Fruit fly (Drosophila melanogaster) whole organism, embryonic: ENCODE data around the gene CG42554.

ENCODE experiments used
- Atf6 ChIP-seq: fragments of 200-800 bp; sonication (Bioruptor generic); IDR thresholded peaks from 2 replicates; pipeline ENCODE4 v1.3.6; 2022; ENCODE audit warnings: missing biosample characterization, missing genetic modification characterization
- Blimp-1 ChIP-seq: fragments of 200-800 bp; sonication (Bioruptor generic); optimal IDR thresholded peaks from 3 replicates; lab custom pipeline; 2018; ENCODE audit warnings: missing biosample characterization, missing genetic modification characterization, mild to moderate bottlenecking, moderate library complexity, missing genetic modification reagents
- CG10979 ChIP-seq: fragments of 200-800 bp; sonication (Bioruptor generic); optimal IDR thresholded peaks from 2 replicates; lab custom pipeline; 2018; ENCODE audit warnings: missing biosample characterization, mild to moderate bottlenecking, missing genetic modification characterization, moderate library complexity
- CG11695 ChIP-seq: fragments of 200-800 bp; sonication (Bioruptor generic); IDR thresholded peaks from 3 replicates; pipeline ENCODE4 v1.3.6; 2022; ENCODE audit warnings: missing biosample characterization, missing genetic modification characterization
- CG1233 ChIP-seq: fragments of 200-800 bp; sonication (Bioruptor generic); optimal IDR thresholded peaks from 4 replicates; lab custom pipeline; 2018; ENCODE audit warnings: missing biosample characterization, mild to moderate bottlenecking, missing genetic modification characterization
- CG12659 ChIP-seq: fragments of 200-800 bp; sonication (Bioruptor generic); optimal IDR thresholded peaks from 3 replicates; lab custom pipeline; 2017; ENCODE audit warnings: mild to moderate bottlenecking, missing biosample characterization, missing genetic modification reagents, missing genetic modification characterization
- CG13296 ChIP-seq: fragments of 200-800 bp; sonication (Bioruptor generic); optimal IDR thresholded peaks from 3 replicates; lab custom pipeline; 2018; ENCODE audit warnings: missing biosample characterization, mild to moderate bottlenecking, missing genetic modification characterization
- CG13424 ChIP-seq: fragments of 200-800 bp; sonication (Bioruptor generic); optimal IDR thresholded peaks from 2 replicates; lab custom pipeline; 2019; ENCODE audit warnings: missing biosample characterization, mild to moderate bottlenecking, missing genetic modification characterization, moderate library complexity
- CG1529 ChIP-seq: fragments of 200-800 bp; sonication (Bioruptor generic); optimal IDR thresholded peaks from 3 replicates; lab custom pipeline; 2018; ENCODE audit warnings: missing biosample characterization, missing genetic modification characterization
- CG15479 ChIP-seq: fragments of 200-800 bp; sonication (Bioruptor generic); optimal IDR thresholded peaks from 3 replicates; lab custom pipeline; 2019; ENCODE audit warnings: missing biosample characterization, mild to moderate bottlenecking, missing genetic modification characterization, moderate library complexity
- CG17802 ChIP-seq: fragments of 200-800 bp; sonication (Bioruptor generic); optimal IDR thresholded peaks from 2 replicates; lab custom pipeline; 2018; ENCODE audit warnings: missing biosample characterization, mild to moderate bottlenecking, missing genetic modification characterization, moderate library complexity
- CG2712 ChIP-seq: fragments of 200-800 bp; optimal IDR thresholded peaks from 3 replicates; lab custom pipeline; 2019; ENCODE audit warnings: missing biosample characterization, mild to moderate bottlenecking, missing genetic modification characterization, moderate library complexity
- CG33213 ChIP-seq: fragments of 200-800 bp; sonication (Bioruptor generic); optimal IDR thresholded peaks from 3 replicates; lab custom pipeline; 2016; ENCODE audit warnings: missing biosample characterization, missing genetic modification characterization
- CG34376 ChIP-seq: fragments of 200-800 bp; sonication (Bioruptor generic); optimal IDR thresholded peaks from 2 replicates; lab custom pipeline; 2018; ENCODE audit warnings: missing biosample characterization, mild to moderate bottlenecking, missing genetic modification characterization
- CG4707 ChIP-seq: fragments of 200-800 bp; sonication (Bioruptor generic); optimal IDR thresholded peaks from 2 replicates; lab custom pipeline; 2018; ENCODE audit warnings: missing biosample characterization, mild to moderate bottlenecking, missing genetic modification characterization, moderate library complexity
- CG6272 ChIP-seq: fragments of 200-800 bp; sonication (Bioruptor generic); IDR thresholded peaks from 2 replicates; pipeline ENCODE4 v1.3.6; 2022; ENCODE audit warnings: missing biosample characterization, missing genetic modification characterization
- CG8089 ChIP-seq: fragments of 200-800 bp; sonication (Bioruptor generic); optimal IDR thresholded peaks from 3 replicates; lab custom pipeline; 2016; ENCODE audit warnings: missing biosample characterization, missing genetic modification characterization
- CG8281 ChIP-seq: fragments of 200-800 bp; sonication (Bioruptor generic); optimal IDR thresholded peaks from 2 replicates; lab custom pipeline; 2018; ENCODE audit warnings: missing biosample characterization, mild to moderate bottlenecking, missing genetic modification characterization, moderate library complexity
- CG9215 ChIP-seq: fragments of 200-800 bp; sonication (Bioruptor generic); IDR thresholded peaks from 2 replicates; pipeline ENCODE4 v1.3.6; 2022; ENCODE audit warnings: missing biosample characterization, missing genetic modification characterization
- CG9727 ChIP-seq: fragments of 200-800 bp; sonication (Bioruptor generic); optimal IDR thresholded peaks from 3 replicates; lab custom pipeline; 2017; ENCODE audit warnings: missing biosample characterization, mild to moderate bottlenecking, missing genetic modification characterization
- CG9817 ChIP-seq: fragments of 200-800 bp; sonication (Bioruptor generic); optimal IDR thresholded peaks from 2 replicates; lab custom pipeline; 2018; ENCODE audit warnings: missing biosample characterization, mild to moderate bottlenecking, missing genetic modification characterization, moderate library complexity
- D19A ChIP-seq: fragments of 200-800 bp; optimal IDR thresholded peaks from 3 replicates; lab custom pipeline; 2019; ENCODE audit warnings: missing biosample characterization, mild to moderate bottlenecking, missing genetic modification characterization, moderate library complexity
- Elba2 ChIP-seq: fragments of 200-800 bp; sonication (Bioruptor generic); optimal IDR thresholded peaks from 3 replicates; lab custom pipeline; 2016; ENCODE audit warnings: missing biosample characterization, missing genetic modification characterization
- Gug ChIP-seq: fragments of 200-800 bp; sonication (Bioruptor generic); IDR thresholded peaks from 4 replicates; pipeline ENCODE4 v1.3.6; 2022; ENCODE audit warnings: missing biosample characterization, missing genetic modification characterization
- HLH3B ChIP-seq: fragments of 200-800 bp; sonication (Bioruptor generic); IDR thresholded peaks from 2 replicates; pipeline ENCODE4 v1.3.6; 2022; ENCODE audit warnings: missing biosample characterization, missing genetic modification characterization
- Hr51 ChIP-seq, 2 experiments: fragments of 200-800 bp; sonication (Bioruptor generic); optimal IDR thresholded peaks; 2 replicates in 1 of 2; 3 replicates in 1 of 2; lab custom pipeline; 2016 to 2018; ENCODE audit warnings: missing biosample characterization in 2 of 2, missing genetic modification characterization in 2 of 2, mild to moderate bottlenecking in 1 of 2, moderate library complexity in 1 of 2
- Lim3 ChIP-seq: fragments of 200-800 bp; sonication (Bioruptor generic); IDR thresholded peaks from 2 replicates; pipeline ENCODE4 v1.3.6; 2022; ENCODE audit warnings: missing biosample characterization, missing genetic modification characterization
- MTF-1 ChIP-seq: fragments of 200-800 bp; sonication (Bioruptor generic); optimal IDR thresholded peaks from 2 replicates; lab custom pipeline; 2018; ENCODE audit warnings: missing biosample characterization, mild to moderate bottlenecking, missing genetic modification characterization, borderline replicate concordance
- Stat92E ChIP-seq, 3 experiments: fragments of >200 bp in 2 of 3; fragments of 200-800 bp in 1 of 3; sonication (Bioruptor generic) in 1 of 3; optimal IDR thresholded peaks; 2 replicates each; lab custom pipeline; 2017 to 2019; ENCODE audit warnings: missing biosample characterization in 3 of 3, missing genetic modification characterization in 3 of 3, mild to moderate bottlenecking in 1 of 3, moderate library complexity in 1 of 3
- YL-1 ChIP-seq: fragments of 200-800 bp; sonication (Bioruptor generic); optimal IDR thresholded peaks from 3 replicates; lab custom pipeline; 2017; ENCODE audit warnings: missing biosample characterization, mild to moderate bottlenecking, missing genetic modification characterization
- br ChIP-seq: fragments of >200 bp; optimal IDR thresholded peaks from 2 replicates; lab custom pipeline; 2017
- crp ChIP-seq, 2 experiments: fragments of 200-800 bp; sonication (Bioruptor generic); optimal IDR thresholded peaks; 2 replicates in 1 of 2; 3 replicates in 1 of 2; lab custom pipeline; 2017; ENCODE audit warnings: missing biosample characterization in 2 of 2, missing genetic modification characterization in 2 of 2, mild to moderate bottlenecking in 1 of 2, moderate library complexity in 1 of 2
- cwo ChIP-seq: fragments of 200-800 bp; sonication (Bioruptor generic); optimal IDR thresholded peaks from 3 replicates; lab custom pipeline; 2017; ENCODE audit warnings: missing biosample characterization, missing genetic modification characterization, mild to moderate bottlenecking, moderate library complexity, missing genetic modification reagents
- dm ChIP-seq: fragments of 200-800 bp; sonication (Bioruptor generic); optimal IDR thresholded peaks from 3 replicates; lab custom pipeline; 2016; ENCODE audit warnings: missing biosample characterization, missing genetic modification characterization
- dmrt99B ChIP-seq: fragments of 200-800 bp; sonication (Bioruptor generic); optimal IDR thresholded peaks from 2 replicates; lab custom pipeline; 2018; ENCODE audit warnings: missing biosample characterization, mild to moderate bottlenecking, missing genetic modification characterization, moderate library complexity
- jumu ChIP-seq: fragments of 200-800 bp; sonication (Bioruptor generic); optimal IDR thresholded peaks from 3 replicates; lab custom pipeline; 2016; ENCODE audit warnings: missing biosample characterization, missing genetic modification characterization
- klu ChIP-seq: fragments of 200-800 bp; sonication (Bioruptor generic); IDR thresholded peaks from 2 replicates; pipeline ENCODE4 v1.3.6; 2022; ENCODE audit warnings: missing biosample characterization, missing genetic modification characterization
- nmo ChIP-seq: fragments of 200-800 bp; sonication (Bioruptor generic); optimal IDR thresholded peaks from 2 replicates; lab custom pipeline; 2018; ENCODE audit warnings: missing biosample characterization, mild to moderate bottlenecking, missing genetic modification characterization, moderate library complexity
- odd ChIP-seq: fragments of 200-800 bp; sonication (Bioruptor generic); optimal IDR thresholded peaks from 2 replicates; lab custom pipeline; 2017; ENCODE audit warnings: missing biosample characterization, mild to moderate bottlenecking, missing genetic modification characterization
- sc ChIP-seq, 3 experiments: fragments of >200 bp in 2 of 3; fragments of 200-800 bp in 1 of 3; sonication (Bioruptor generic) in 1 of 3; optimal IDR thresholded peaks; 2 replicates in 2 of 3; 3 replicates in 1 of 3; lab custom pipeline; 2017; ENCODE audit warnings: mild to moderate bottlenecking in 1 of 3, missing biosample characterization in 1 of 3, missing genetic modification characterization in 1 of 3, missing genetic modification reagents in 1 of 3
- sna ChIP-seq: fragments of 200-800 bp; sonication (Bioruptor generic); IDR thresholded peaks from 2 replicates; pipeline ENCODE4 v1.3.6; 2022; ENCODE audit warnings: missing biosample characterization, missing genetic modification characterization; ENCODE audit not compliant: partially characterized antibody
- so ChIP-seq: fragments of 200-800 bp; sonication (Bioruptor generic); IDR thresholded peaks from 3 replicates; pipeline ENCODE4 v1.3.6; 2022; ENCODE audit warnings: missing biosample characterization, missing genetic modification characterization
- tio ChIP-seq: fragments of 200-800 bp; sonication (Bioruptor generic); optimal IDR thresholded peaks from 2 replicates; lab custom pipeline; 2017; ENCODE audit warnings: missing biosample characterization, missing genetic modification characterization, inconsistent platforms
- twi ChIP-seq: fragments of 200-800 bp; optimal IDR thresholded peaks from 2 replicates; lab custom pipeline; 2019; ENCODE audit warnings: missing biosample characterization, mild to moderate bottlenecking, missing genetic modification characterization, moderate library complexity
- unc-4 ChIP-seq: fragments of 200-800 bp; sonication (Bioruptor generic); IDR thresholded peaks from 2 replicates; pipeline ENCODE4 v1.3.6; 2022; ENCODE audit warnings: missing biosample characterization, missing genetic modification characterization; ENCODE audit not compliant: partially characterized antibody
- usp ChIP-seq: fragments of >200 bp; optimal IDR thresholded peaks from 2 replicates; lab custom pipeline; 2017; ENCODE audit warnings: missing biosample characterization, missing genetic modification characterization
- vvl ChIP-seq: fragments of 200-800 bp; sonication (Bioruptor generic); IDR thresholded peaks from 2 replicates; pipeline ENCODE4 v1.3.6; 2022; ENCODE audit warnings: missing biosample characterization, missing genetic modification characterization
- wor ChIP-seq: fragments of 200-800 bp; sonication (Bioruptor generic); IDR thresholded peaks from 2 replicates; pipeline ENCODE4 v1.3.6; 2022; ENCODE audit warnings: missing biosample characterization, missing genetic modification characterization
- zen2 ChIP-seq: fragments of 200-800 bp; sonication (Bioruptor generic); IDR thresholded peaks from 3 replicates; pipeline ENCODE4 v1.3.6; 2022; ENCODE audit warnings: missing biosample characterization, missing genetic modification characterization; ENCODE audit not compliant: partially characterized antibody

Gene CG42554

dm6 chr3L:821951-822350 is 13.5 kb upstream of the CG42554 start (continued):
- TF ChIP-seq CG2712 (tag; lab: Kevin White, UChicago) (peak; percentile 88), CG9215 (GFP tag; lab: Robert Waterston, UW) (peak; percentile 48; the same call in 1 of the 2 replicates), CG12659 (peak; percentile 40), CG8089 (GFP tag; lab: Kevin White, UChicago) (peak; percentile 30), CG11695 (GFP tag; lab: Robert Waterston, UW) (peak; percentile 66; the same call in 2 of the 3 replicates), cwo (GFP tag; lab: Kevin White, UChicago) (peak; percentile 90), sna (no peak), D19A (peak; percentile 82), twi (tag; lab: Kevin White, UChicago) (peak; percentile 82), CG6272 (GFP tag; lab: Robert Waterston, UW) (0 out of 2 replicates have a peak, but pooled peaks have one; percentile 23), wor (GFP tag; lab: Robert Waterston, UW) (peak; percentile 48; the same call in 1 of the 2 replicates), CG13296 (GFP tag; lab: Kevin White, UChicago) (peak; percentile 70), CG17802 (peak; percentile 35), Blimp-1 (GFP tag; lab: Kevin White, UChicago) (peak; percentile 83), CG33213 (GFP tag; lab: Kevin White, UChicago) (no peak), Atf6 (peak; percentile 43; the same call in 1 of the 2 replicates), Lim3 (GFP tag; lab: Robert Waterston, UW) (no peak), vvl (peak; percentile 89), Hr51 (GFP tag; optimal IDR thresholded peaks at IDR 0.05; lab: Kevin White, UChicago) (peak; percentile 20 to 75), usp (GFP tag; lab: Kevin White, UChicago) (no peak), CG1529 (GFP tag; lab: Kevin White, UChicago) (peak; percentile 39), CG13424 (tag; lab: Kevin White, UChicago) (peak; percentile 57), zen2 (GFP tag; lab: Robert Waterston, UW) (no peak), br (no peak), CG34376 (GFP tag; lab: Kevin White, UChicago) (no peak), CG1233 (GFP tag; lab: Kevin White, UChicago) (peak; percentile 59), YL-1 (no peak), jumu (GFP tag; lab: Kevin White, UChicago) (peak; percentile 32), nmo (peak; percentile 59), tio (GFP tag; lab: Kevin White, UChicago) (peak; percentile 46), crp (GFP tag; optimal IDR thresholded peaks at IDR 0.05; lab: Kevin White, UChicago) (peak in 1 of 2 experiments; percentile 15), CG9727 (GFP tag; lab: Kevin White, UChicago) (peak; percentile 53), MTF-1 (GFP tag; lab: Kevin White, UChicago) (no peak), CG9817 (tag; lab: Kevin White, UChicago) (peak; percentile 33), Stat92E (GFP tag; optimal IDR thresholded peaks at IDR 0.05; lab: Kevin White, UChicago) (no peak), HLH3B (peak; percentile 83), CG15479 (GFP tag; lab: Kevin White, UChicago) (no peak), unc-4 (GFP tag; lab: Robert Waterston, UW) (no peak), sc (optimal IDR thresholded peaks at IDR 0.05; lab: Kevin White, UChicago) (no peak), sc (GFP tag; optimal IDR thresholded peaks at IDR 0.05; lab: Kevin White, UChicago) (peak; percentile 26), Elba2 (GFP tag; lab: Kevin White, UChicago) (no peak), CG4707 (GFP tag; lab: Kevin White, UChicago) (peak; percentile 56), so (GFP tag; lab: Robert Waterston, UW) (peak; percentile 79), odd (GFP tag; lab: Kevin White, UChicago) (peak; percentile 31), CG8281 (tag; lab: Kevin White, UChicago) (peak; percentile 100), dm (GFP tag; lab: Kevin White, UChicago) (peak; percentile 14), CG10979 (tag; lab: Kevin White, UChicago) (peak; percentile 87), dmrt99B (peak; percentile 86), klu (GFP tag; lab: Robert Waterston, UW) (peak; percentile 43; the same call in 1 of the 2 replicates), Gug (GFP tag; lab: Robert Waterston, UW) (peak; percentile 69)
